Fruit fly (Drosophila melanogaster): Measurements from ENCODE around the gene Grip71.

Gene Grip71

dm6 chr2L:18665952-18666606 lies 42.6 kb upstream of the Grip71 start (continued):
- no peak for TF ChIP-seq esg (GFP tag; conservative IDR thresholded peaks at IDR 0.05)
- TF ChIP-seq NK7.1 (GFP tag; optimal IDR thresholded peaks at IDR 0.05), result no peak
- TF ChIP-seq Atf3 (GFP tag; optimal IDR thresholded peaks at IDR 0.05), result no peak
- no peak for TF ChIP-seq PHDP (tag; optimal IDR thresholded peaks at IDR 0.05)
- peak; percentile 70 for TF ChIP-seq HmgZ (tag; optimal IDR thresholded peaks at IDR 0.05)
- TF ChIP-seq sens (GFP tag), result peak; percentile 77
- TF ChIP-seq CG4617 (GFP tag; optimal IDR thresholded peaks at IDR 0.05; ENCODE audit: borderline replicate concordance), result peak; percentile 9
- TF ChIP-seq z (GFP tag; IDR thresholded peaks at IDR 0.05), result no peak
- peak; percentile 45 for TF ChIP-seq ssp (GFP tag; IDR thresholded peaks at IDR 0.05)
- no peak for TF ChIP-seq tio (GFP tag; optimal IDR thresholded peaks at IDR 0.05)
- no peak for TF ChIP-seq CG30020 (tag; optimal IDR thresholded peaks at IDR 0.05)
- no peak for TF ChIP-seq CG31441 (GFP tag; IDR thresholded peaks at IDR 0.05)
- TF ChIP-seq Hmx (GFP tag; optimal IDR thresholded peaks at IDR 0.05), result no peak
- no peak for TF ChIP-seq Spps (tag; optimal IDR thresholded peaks at IDR 0.05)
- peak; percentile 2 for TF ChIP-seq Elba2 (GFP tag; optimal IDR thresholded peaks at IDR 0.05)
- TF ChIP-seq Hr39 (optimal IDR thresholded peaks at IDR 0.05), result no peak
- no peak for TF ChIP-seq CG8281 (tag; optimal IDR thresholded peaks at IDR 0.05)
- TF ChIP-seq Dek (tag; optimal IDR thresholded peaks at IDR 0.05), result peak; percentile 8
- no peak for TF ChIP-seq sd (tag; optimal IDR thresholded peaks at IDR 0.05)
- no peak for TF ChIP-seq Vsx1 (GFP tag; optimal IDR thresholded peaks at IDR 0.05)
- TF ChIP-seq CG31388 (GFP tag; optimal IDR thresholded peaks at IDR 0.05), result peak; percentile 7
- no peak for TF ChIP-seq jing (GFP tag; optimal IDR thresholded peaks at IDR 0.05)
- TF ChIP-seq Chrac-16 (GFP tag; optimal IDR thresholded peaks at IDR 0.05), result peak; percentile 43
- no peak for TF ChIP-seq sqz (GFP tag; optimal IDR thresholded peaks at IDR 0.05)
- TF ChIP-seq kah (GFP tag; optimal IDR thresholded peaks at IDR 0.05), result no peak
- TF ChIP-seq CG34376 (GFP tag; optimal IDR thresholded peaks at IDR 0.05), result no peak
- TF ChIP-seq gt (GFP tag; IDR thresholded peaks at IDR 0.05), result no peak
- TF ChIP-seq Usf (GFP tag; optimal IDR thresholded peaks at IDR 0.05), result no peak
- no peak for TF ChIP-seq CG8765 (GFP tag; IDR thresholded peaks at IDR 0.05)
- no peak for TF ChIP-seq klu (GFP tag; IDR thresholded peaks at IDR 0.05)
- no peak for TF ChIP-seq CG6683 (GFP tag; optimal IDR thresholded peaks at IDR 0.05)
- TF ChIP-seq CG12236 (GFP tag; optimal IDR thresholded peaks at IDR 0.05), result no peak
- TF ChIP-seq CG11085 (GFP tag; IDR thresholded peaks at IDR 0.05), result peak; percentile 40; the same call in 1 of the 2 replicates
- 0 out of 4 replicates have a peak, but pooled peaks have one; percentile 48 for TF ChIP-seq chinmo (GFP tag; IDR thresholded peaks at IDR 0.05; ENCODE audit: partially characterized antibody)
- TF ChIP-seq CG12744 (GFP tag; optimal IDR thresholded peaks at IDR 0.05), result peak; percentile 21
- TF ChIP-seq CG1024 (GFP tag; IDR thresholded peaks at IDR 0.05), result no peak
- no peak for TF ChIP-seq CG13894 (tag; optimal IDR thresholded peaks at IDR 0.05)
- TF ChIP-seq gfzf (GFP tag; optimal IDR thresholded peaks at IDR 0.05), result peak; percentile 13
- no peak for TF ChIP-seq CG10431 (GFP tag; optimal IDR thresholded peaks at IDR 0.05)
- no peak for TF ChIP-seq CG2202 (tag; optimal IDR thresholded peaks at IDR 0.05)
- TF ChIP-seq onecut (GFP tag; IDR thresholded peaks at IDR 0.05), result no peak
- TF ChIP-seq CG3995 (GFP tag; optimal IDR thresholded peaks at IDR 0.05), result no peak
- no peak for TF ChIP-seq ewg (GFP tag; optimal IDR thresholded peaks at IDR 0.05)
- peak; percentile 34 for TF ChIP-seq CG17359 (tag; optimal IDR thresholded peaks at IDR 0.05)
- no peak for TF ChIP-seq fd102C (GFP tag; optimal IDR thresholded peaks at IDR 0.05)
- no peak for TF ChIP-seq CG8924 (tag; optimal IDR thresholded peaks at IDR 0.05)
- no peak for TF ChIP-seq hkb (optimal IDR thresholded peaks at IDR 0.05)
- TF ChIP-seq hkb (GFP tag; IDR thresholded peaks at IDR 0.05), result no peak
- TF ChIP-seq chm (GFP tag; IDR thresholded peaks at IDR 0.05), result no peak
- TF ChIP-seq oc (tag; optimal IDR thresholded peaks at IDR 0.05), result no peak
- no peak for TF ChIP-seq CG3726 (GFP tag; IDR thresholded peaks at IDR 0.05)
- TF ChIP-seq ro (GFP tag; IDR thresholded peaks at IDR 0.05), result no peak
